Fruit fly (Drosophila melanogaster) whole organism, embryonic: ENCODE measurements around the gene CG1965.

Experiments
- Atf-2 ChIP-seq: fragments of 200-800 bp; sonication (Bioruptor generic); optimal IDR thresholded peaks from 2 replicates; lab custom pipeline; 2016; ENCODE audit warnings: missing biosample characterization, missing genetic modification characterization
- CG10209 ChIP-seq: fragments of 200-800 bp; sonication (Bioruptor generic); optimal IDR thresholded peaks from 3 replicates; lab custom pipeline; 2017; ENCODE audit warnings: missing biosample characterization, mild to moderate bottlenecking, missing genetic modification characterization, missing genetic modification reagents
- CG10979 ChIP-seq: fragments of 200-800 bp; sonication (Bioruptor generic); optimal IDR thresholded peaks from 2 replicates; lab custom pipeline; 2018; ENCODE audit warnings: missing biosample characterization, mild to moderate bottlenecking, missing genetic modification characterization, moderate library complexity
- CG12104 ChIP-seq: fragments of 200-800 bp; sonication (Bioruptor generic); optimal IDR thresholded peaks from 3 replicates; lab custom pipeline; 2016; ENCODE audit warnings: missing biosample characterization, missing genetic modification characterization
- CG12744 ChIP-seq: fragments of 200-800 bp; sonication (Bioruptor generic); optimal IDR thresholded peaks from 2 replicates; lab custom pipeline; 2016; ENCODE audit warnings: missing biosample characterization, missing genetic modification characterization
- CG12769 ChIP-seq: fragments of 200-800 bp; sonication (Bioruptor generic); optimal IDR thresholded peaks from 2 replicates; lab custom pipeline; 2019; ENCODE audit warnings: missing biosample characterization, mild to moderate bottlenecking, missing genetic modification characterization, moderate library complexity
- CG15011 ChIP-seq: fragments of 200-800 bp; sonication (Bioruptor generic); optimal IDR thresholded peaks from 3 replicates; lab custom pipeline; 2018; ENCODE audit warnings: missing biosample characterization, mild to moderate bottlenecking, missing genetic modification characterization
- CG16779 ChIP-seq: fragments of 200-800 bp; sonication (Bioruptor generic); IDR thresholded peaks from 2 replicates; pipeline ENCODE4 v1.3.6; 2022; ENCODE audit warnings: missing biosample characterization, missing genetic modification characterization
- CG17385 ChIP-seq: fragments of 200-800 bp; sonication (Bioruptor generic); optimal IDR thresholded peaks from 3 replicates; lab custom pipeline; 2018; ENCODE audit warnings: missing biosample characterization, mild to moderate bottlenecking, missing genetic modification characterization
- CG17612 ChIP-seq: fragments of 200-800 bp; sonication (Bioruptor generic); IDR thresholded peaks from 2 replicates; pipeline ENCODE4 v1.3.6; 2022; ENCODE audit warnings: missing biosample characterization, missing genetic modification characterization
- CG17829 ChIP-seq: fragments of 200-800 bp; optimal IDR thresholded peaks from 2 replicates; lab custom pipeline; 2019; ENCODE audit warnings: missing biosample characterization, mild to moderate bottlenecking, missing genetic modification characterization, moderate library complexity
- CG18619 ChIP-seq: fragments of 200-800 bp; sonication (Bioruptor generic); optimal IDR thresholded peaks from 3 replicates; lab custom pipeline; 2017; ENCODE audit warnings: missing biosample characterization, mild to moderate bottlenecking, missing genetic modification characterization
- CG3163 ChIP-seq: fragments of 200-800 bp; sonication (Bioruptor generic); optimal IDR thresholded peaks from 3 replicates; lab custom pipeline; 2016; ENCODE audit warnings: missing biosample characterization, missing genetic modification characterization
- CG32767 ChIP-seq: fragments of 200-800 bp; sonication (Bioruptor generic); IDR thresholded peaks from 2 replicates; pipeline ENCODE4 v1.3.6; 2022; ENCODE audit warnings: missing biosample characterization, missing genetic modification characterization
- CG34224 ChIP-seq: fragments of 200-800 bp; sonication (Bioruptor generic); IDR thresholded peaks from 3 replicates; pipeline ENCODE4 v1.3.6; 2022; ENCODE audit warnings: missing biosample characterization, missing genetic modification characterization; ENCODE audit not compliant: partially characterized antibody
- CG4360 ChIP-seq: fragments of 200-800 bp; sonication (Bioruptor generic); IDR thresholded peaks from 2 replicates; pipeline ENCODE4 v1.3.6; 2022; ENCODE audit warnings: missing biosample characterization, missing genetic modification characterization
- CG6254 ChIP-seq: fragments of 200-800 bp; sonication (Bioruptor generic); optimal IDR thresholded peaks from 3 replicates; lab custom pipeline; 2017; ENCODE audit warnings: mild to moderate bottlenecking, missing biosample characterization, missing genetic modification reagents, missing genetic modification characterization
- CG9727 ChIP-seq: fragments of 200-800 bp; sonication (Bioruptor generic); optimal IDR thresholded peaks from 3 replicates; lab custom pipeline; 2017; ENCODE audit warnings: missing biosample characterization, mild to moderate bottlenecking, missing genetic modification characterization
- CG9932 ChIP-seq: fragments of 200-800 bp; sonication (Bioruptor generic); IDR thresholded peaks from 2 replicates; pipeline ENCODE4 v1.3.6; 2022; ENCODE audit warnings: missing biosample characterization, missing genetic modification characterization
- D ChIP-seq, 2 experiments: fragments of 200-800 bp in 1 of 2; fragments of >200 bp in 1 of 2; sonication (Bioruptor generic) in 1 of 2; optimal IDR thresholded peaks; 2 replicates in 1 of 2; 3 replicates in 1 of 2; lab custom pipeline; 2017; ENCODE audit warnings: mild to moderate bottlenecking in 1 of 2, missing biosample characterization in 1 of 2, missing genetic modification characterization in 1 of 2, missing genetic modification reagents in 1 of 2
- Dbx ChIP-seq: fragments of 200-800 bp; sonication (Bioruptor generic); IDR thresholded peaks from 3 replicates; pipeline ENCODE4 v1.3.6; 2022; ENCODE audit warnings: missing biosample characterization, missing genetic modification characterization
- Eip74EF ChIP-seq, 2 experiments: fragments of 200-800 bp in 1 of 2; fragments of >200 bp in 1 of 2; sonication (Bioruptor generic) in 1 of 2; optimal IDR thresholded peaks; 2 replicates each; lab custom pipeline; 2017 to 2019; ENCODE audit warnings: missing biosample characterization in 2 of 2, missing genetic modification characterization in 2 of 2, mild to moderate bottlenecking in 1 of 2, moderate library complexity in 1 of 2
- Gug ChIP-seq: fragments of 200-800 bp; sonication (Bioruptor generic); IDR thresholded peaks from 4 replicates; pipeline ENCODE4 v1.3.6; 2022; ENCODE audit warnings: missing biosample characterization, missing genetic modification characterization
- H2.0 ChIP-seq: fragments of 200-800 bp; sonication (Bioruptor generic); IDR thresholded peaks from 2 replicates; pipeline ENCODE4 v1.3.6; 2022; ENCODE audit warnings: missing biosample characterization, missing genetic modification characterization
- HHEX ChIP-seq: fragments of 200-800 bp; sonication (Bioruptor generic); optimal IDR thresholded peaks from 3 replicates; lab custom pipeline; 2017; ENCODE audit warnings: missing biosample characterization, mild to moderate bottlenecking, missing genetic modification characterization, missing genetic modification reagents
- HLH3B ChIP-seq: fragments of 200-800 bp; sonication (Bioruptor generic); IDR thresholded peaks from 2 replicates; pipeline ENCODE4 v1.3.6; 2022; ENCODE audit warnings: missing biosample characterization, missing genetic modification characterization
- Hey ChIP-seq: fragments of 200-800 bp; sonication (Bioruptor generic); optimal IDR thresholded peaks from 3 replicates; lab custom pipeline; 2018; ENCODE audit warnings: missing biosample characterization, mild to moderate bottlenecking, missing genetic modification characterization
- HmgZ ChIP-seq: fragments of 200-800 bp; sonication (Bioruptor generic); optimal IDR thresholded peaks from 2 replicates; lab custom pipeline; 2018; ENCODE audit warnings: missing biosample characterization, mild to moderate bottlenecking, missing genetic modification characterization
- Lhr ChIP-seq: fragments of 200-800 bp; sonication (Bioruptor generic); optimal IDR thresholded peaks from 3 replicates; lab custom pipeline; 2017; ENCODE audit warnings: mild to moderate bottlenecking, missing biosample characterization, missing genetic modification reagents, missing genetic modification characterization
- Scr ChIP-seq: fragments of 200-800 bp; sonication (Bioruptor generic); IDR thresholded peaks from 2 replicates; pipeline ENCODE4 v1.3.6; 2022; ENCODE audit warnings: missing biosample characterization, missing genetic modification characterization; ENCODE audit not compliant: partially characterized antibody
- Side ChIP-seq: fragments of 200-800 bp; sonication (Bioruptor generic); optimal IDR thresholded peaks from 2 replicates; lab custom pipeline; 2016; ENCODE audit warnings: missing biosample characterization, missing genetic modification characterization
- bbx ChIP-seq: fragments of 200-800 bp; sonication (Bioruptor generic); IDR thresholded peaks from 2 replicates; pipeline ENCODE4 v1.3.6; 2022; ENCODE audit warnings: missing biosample characterization, missing genetic modification characterization; ENCODE audit not compliant: partially characterized antibody
- bsh ChIP-seq, 2 experiments: fragments of 200-800 bp; sonication (Bioruptor generic); optimal IDR thresholded peaks; 2 replicates each; lab custom pipeline; 2017 to 2018; ENCODE audit warnings: mild to moderate bottlenecking in 2 of 2, missing biosample characterization in 2 of 2, missing genetic modification characterization in 2 of 2, moderate library complexity in 1 of 2
- cad ChIP-seq: fragments of >200 bp; optimal IDR thresholded peaks from 2 replicates; lab custom pipeline; 2017; ENCODE audit warnings: missing biosample characterization, missing genetic modification characterization
- caup ChIP-seq: fragments of 200-800 bp; sonication (Bioruptor generic); optimal IDR thresholded peaks from 3 replicates; lab custom pipeline; 2017; ENCODE audit warnings: missing biosample characterization, mild to moderate bottlenecking, missing genetic modification characterization, moderate library complexity; ENCODE audit not compliant: severe bottlenecking
- dimm ChIP-seq: fragments of 200-800 bp; sonication (Bioruptor generic); IDR thresholded peaks from 2 replicates; pipeline ENCODE4 v1.3.6; 2022; ENCODE audit warnings: missing biosample characterization, missing genetic modification characterization
- dysf ChIP-seq: fragments of 200-800 bp; sonication (Bioruptor generic); IDR thresholded peaks from 3 replicates; pipeline ENCODE4 v1.3.6; 2022; ENCODE audit warnings: missing biosample characterization, missing genetic modification characterization
- en ChIP-seq: fragments of 200-800 bp; sonication (Bioruptor generic); optimal IDR thresholded peaks from 2 replicates; lab custom pipeline; 2016; ENCODE audit warnings: missing biosample characterization, missing genetic modification characterization
- hb ChIP-seq: fragments of 200-800 bp; sonication (Bioruptor generic); IDR thresholded peaks from 3 replicates; pipeline ENCODE4 v1.3.6; 2022; ENCODE audit warnings: missing biosample characterization, missing genetic modification characterization; ENCODE audit not compliant: partially characterized antibody
- kni ChIP-seq: fragments of 200-800 bp; sonication (Bioruptor generic); optimal IDR thresholded peaks from 3 replicates; lab custom pipeline; 2017; ENCODE audit warnings: mild to moderate bottlenecking, missing biosample characterization, missing genetic modification reagents, missing genetic modification characterization
- nerfin-1 ChIP-seq: fragments of 200-800 bp; sonication (Bioruptor generic); optimal IDR thresholded peaks from 3 replicates; lab custom pipeline; 2019; ENCODE audit warnings: missing biosample characterization, mild to moderate bottlenecking, missing genetic modification characterization, moderate library complexity
- pros ChIP-seq: fragments of 200-800 bp; sonication (Bioruptor generic); optimal IDR thresholded peaks from 3 replicates; lab custom pipeline; 2019; ENCODE audit warnings: missing biosample characterization, mild to moderate bottlenecking, missing genetic modification characterization, moderate library complexity
- salm ChIP-seq: fragments of 200-800 bp; sonication (Bioruptor generic); optimal IDR thresholded peaks from 2 replicates; lab custom pipeline; 2018; ENCODE audit warnings: missing biosample characterization, mild to moderate bottlenecking, missing genetic modification characterization
- sens ChIP-seq: fragments of 200-800 bp; sonication (Bioruptor generic); peaks from one replicate; lab custom pipeline; 2016; ENCODE audit warnings: missing biosample characterization, missing genetic modification characterization
- tll ChIP-seq, 2 experiments: fragments of 200-800 bp in 1 of 2; fragments of >200 bp in 1 of 2; sonication (Bioruptor generic) in 1 of 2; optimal IDR thresholded peaks; 2 replicates each; lab custom pipeline; 2017 to 2019; ENCODE audit warnings: missing biosample characterization in 2 of 2, missing genetic modification characterization in 2 of 2, mild to moderate bottlenecking in 1 of 2, moderate library complexity in 1 of 2
- wek ChIP-seq: fragments of 200-800 bp; sonication (Bioruptor generic); optimal IDR thresholded peaks from 3 replicates; lab custom pipeline; 2018; ENCODE audit warnings: missing biosample characterization, mild to moderate bottlenecking, missing genetic modification characterization, moderate library complexity

Gene CG1965

dm6 chr3R:7109760-7110303, 42.6 kb downstream of the CG1965 start (continued):
- TF ChIP-seq en (GFP tag; lab: Kevin White, UChicago) (no peak), CG12104 (GFP tag; lab: Kevin White, UChicago) (no peak), Dbx (GFP tag; lab: Robert Waterston, UW) (no peak), Gug (GFP tag; lab: Robert Waterston, UW) (no peak), CG17385 (GFP tag; lab: Kevin White, UChicago) (peak; percentile 70), bsh (GFP tag; optimal IDR thresholded peaks at IDR 0.05; lab: Kevin White, UChicago) (peak in 1 of 2 experiments; percentile 50), wek (GFP tag; lab: Kevin White, UChicago) (no peak)

dm6 chr3R:7111206-7111858, 44.1 kb downstream of the CG1965 start:
- TF ChIP-seq Hey (tag; lab: Kevin White, UChicago) = peak; percentile 72
- TF ChIP-seq Side (GFP tag; lab: Kevin White, UChicago) = no peak
- peak; percentile 63 for TF ChIP-seq CG4360 (GFP tag; lab: Robert Waterston, UW)
- TF ChIP-seq Scr (GFP tag; lab: Robert Waterston, UW) = no peak
- no peak for TF ChIP-seq caup (GFP tag; lab: Kevin White, UChicago)
- TF ChIP-seq sens (GFP tag; lab: Kevin White, UChicago) = peak; percentile 30
- TF ChIP-seq CG32767 (GFP tag; lab: Robert Waterston, UW) = no peak
- TF ChIP-seq nerfin-1 = peak; percentile 63
- peak; percentile 41 for TF ChIP-seq D (optimal IDR thresholded peaks at IDR 0.05; lab: Kevin White, UChicago)
- no peak for TF ChIP-seq D (GFP tag; optimal IDR thresholded peaks at IDR 0.05; lab: Kevin White, UChicago)
- TF ChIP-seq CG10979 (tag; lab: Kevin White, UChicago) = no peak
- TF ChIP-seq H2.0 (GFP tag; lab: Robert Waterston, UW) = no peak
- TF ChIP-seq CG6254 (GFP tag; lab: Kevin White, UChicago) = peak; percentile 27
- TF ChIP-seq kni = peak; percentile 5
- TF ChIP-seq bbx (GFP tag; lab: Robert Waterston, UW) = no peak
- peak in 1 of 2 experiments; percentile 98 for TF ChIP-seq tll (GFP tag; optimal IDR thresholded peaks at IDR 0.05; lab: Kevin White, UChicago)
- peak; percentile 96 for TF ChIP-seq cad (GFP tag; lab: Kevin White, UChicago)
- peak; percentile 44 for TF ChIP-seq pros
- no peak for TF ChIP-seq HmgZ (tag; lab: Kevin White, UChicago)
- TF ChIP-seq Eip74EF (GFP tag; optimal IDR thresholded peaks at IDR 0.05; lab: Kevin White, UChicago) = no peak
- TF ChIP-seq CG17829 (tag; lab: Kevin White, UChicago) = no peak

dm6 chr3R:7112977-7113376, 45.8 kb downstream of the CG1965 start:
- TF ChIP-seq CG12769 (tag; lab: Kevin White, UChicago) (peak; percentile 82), hb (GFP tag; lab: Robert Waterston, UW) (no peak), CG10209 (no peak), CG9727 (GFP tag; lab: Kevin White, UChicago) (no peak), dysf (GFP tag; lab: Robert Waterston, UW) (no peak), HLH3B (GFP tag; lab: Robert Waterston, UW) (no peak), CG16779 (GFP tag; lab: Robert Waterston, UW) (no peak), salm (tag; lab: Kevin White, UChicago) (no peak), CG3163 (no peak), dimm (no peak), CG15011 (no peak), CG12744 (GFP tag; lab: Kevin White, UChicago) (no peak), Atf-2 (GFP tag; lab: Kevin White, UChicago) (no peak), CG18619 (GFP tag; lab: Kevin White, UChicago) (no peak), HHEX (GFP tag; lab: Kevin White, UChicago) (no peak), CG34224 (no peak), Lhr (GFP tag; lab: Kevin White, UChicago) (no peak), CG17612 (GFP tag; lab: Robert Waterston, UW) (no peak), CG9932 (GFP tag; lab: Robert Waterston, UW) (no peak)
